Worm (Caenorhabditis elegans) whole organism, L4 larva: ENCODE data around the gene cpr-3.

Experiments used
- madf-9 ChIP-seq: fragments of 200-800 bp; sonication (Bioruptor generic); conservative IDR thresholded peaks from 2 replicates; pipeline ENCODE4 v1.3.6; 2022; ENCODE audit warnings: missing genetic modification reagents, missing genetic modification characterization, missing compliant biosample characterization
- mdl-1 ChIP-seq, 2 experiments: fragments of 150-350 bp in 1 of 2; sonication (generic microtip) in 1 of 2; optimal IDR thresholded peaks; 2 replicates each; lab custom pipeline; 2014 to 2017; ENCODE audit warnings: missing biosample characterization in 2 of 2, missing genetic modification characterization in 2 of 2
- mep-1 ChIP-seq: fragments of 150-350 bp; sonication (generic microtip); optimal IDR thresholded peaks from 3 replicates; lab custom pipeline; 2014; ENCODE audit warnings: missing biosample characterization, missing genetic modification characterization
- unc-130 ChIP-seq: sonication (generic microtip); optimal IDR thresholded peaks from 2 replicates; lab custom pipeline; 2016; ENCODE audit warnings: missing genetic modification reagents, missing genetic modification characterization, missing compliant biosample characterization

ce11 chrV:15287856-15288255, 10.6 kb downstream of the cpr-3 start, which contains the start of gene cyp-34A1:
- TF ChIP-seq mdl-1 (tag; optimal IDR thresholded peaks at IDR 0.05; lab: Kevin White, UChicago): no peak
- no peak for TF ChIP-seq unc-130
- TF ChIP-seq madf-9 (GFP tag; lab: Robert Waterston, UW): no peak
- TF ChIP-seq mep-1: no peak
